Worm (Caenorhabditis elegans) whole organism, early embryonic: Measurements from ENCODE around the gene Y43E12A.2.
A peak's percentile ranks its signal among the peaks of the same experiment; 100 is the strongest.

ENCODE experiments used
- B0310.2 ChIP-seq: sonication (generic microtip); optimal IDR thresholded peaks from 2 replicates; lab custom pipeline; 2016; ENCODE audit warnings: mild to moderate bottlenecking, missing genetic modification characterization, missing compliant biosample characterization
- F13C5.2 ChIP-seq: sonication (generic microtip); optimal IDR thresholded peaks from 2 replicates; lab custom pipeline; 2017; ENCODE audit warnings: mild to moderate bottlenecking, missing genetic modification characterization, inconsistent platforms, missing compliant biosample characterization
- aly-1 ChIP-seq: sonication (generic microtip); optimal IDR thresholded peaks from 2 replicates; lab custom pipeline; 2016; ENCODE audit warnings: missing genetic modification characterization, missing compliant biosample characterization
- ama-1 ChIP-seq: fragments of 150-350 bp; optimal IDR thresholded peaks from 2 replicates; lab custom pipeline; 2014
- ceh-13 ChIP-seq: fragments of 200-800 bp; sonication (Bioruptor generic); optimal IDR thresholded peaks from 2 replicates; lab custom pipeline; 2018; ENCODE audit warnings: mild to moderate bottlenecking, missing genetic modification characterization, missing compliant biosample characterization
- ceh-36 ChIP-seq: sonication (generic microtip); optimal IDR thresholded peaks from 2 replicates; lab custom pipeline; 2016; ENCODE audit warnings: missing genetic modification characterization, inconsistent platforms, missing compliant biosample characterization
- ets-7 ChIP-seq: sonication (generic microtip); optimal IDR thresholded peaks from 2 replicates; lab custom pipeline; 2016; ENCODE audit warnings: missing genotype, missing genetic modification characterization, missing compliant biosample characterization
- flt-1 ChIP-seq: fragments of 200-800 bp; sonication (Bioruptor generic); IDR thresholded peaks from 2 replicates; pipeline ENCODE4 v1.3.6; 2022; ENCODE audit warnings: missing genetic modification characterization, missing compliant biosample characterization
- hmbx-1 ChIP-seq: sonication (generic microtip); optimal IDR thresholded peaks from 2 replicates; lab custom pipeline; 2016; ENCODE audit warnings: mild to moderate bottlenecking, missing genetic modification characterization, missing compliant biosample characterization
- hmg-4 ChIP-seq: fragments of 200-800 bp; sonication (Bioruptor generic); optimal IDR thresholded peaks from 2 replicates; lab custom pipeline; 2018; ENCODE audit warnings: mild to moderate bottlenecking, missing genetic modification characterization, missing compliant biosample characterization
- hnd-1 ChIP-seq: sonication (generic microtip); optimal IDR thresholded peaks from 2 replicates; lab custom pipeline; 2016; ENCODE audit warnings: missing genetic modification characterization, missing compliant biosample characterization
- pes-1 ChIP-seq: fragments of 200-800 bp; sonication (Bioruptor generic); IDR thresholded peaks from 2 replicates; pipeline ENCODE4 v1.3.6; 2022; ENCODE audit warnings: missing genetic modification reagents, missing genetic modification characterization, missing compliant biosample characterization
- scrt-1 ChIP-seq: fragments of 200-800 bp; sonication (Bioruptor generic); IDR thresholded peaks from 2 replicates; pipeline ENCODE4 v1.3.6; 2022; ENCODE audit warnings: missing genetic modification characterization, missing compliant biosample characterization
- sea-1 ChIP-seq: fragments of 200-800 bp; sonication (Bioruptor generic); conservative IDR thresholded peaks from 2 replicates; pipeline ENCODE4 v1.3.6; 2022; ENCODE audit warnings: missing genetic modification characterization, missing compliant biosample characterization
- tbx-11 ChIP-seq: fragments of 200-800 bp; sonication (Bioruptor generic); IDR thresholded peaks from 2 replicates; pipeline ENCODE4 v1.3.6; 2022; ENCODE audit warnings: missing genetic modification characterization, missing compliant biosample characterization
- tbx-37 ChIP-seq: fragments of 200-800 bp; sonication (Bioruptor generic); conservative IDR thresholded peaks from 2 replicates; pipeline ENCODE4 v1.3.6; 2022; ENCODE audit warnings: missing genetic modification reagents, missing genetic modification characterization, missing compliant biosample characterization
- tra-4 ChIP-seq: sonication (generic microtip); optimal IDR thresholded peaks from 2 replicates; lab custom pipeline; 2017; ENCODE audit warnings: missing genetic modification characterization, missing compliant biosample characterization

The Y43E12A.2 gene

ce11 chrIV:11008255-11008654 is 26.4 kb downstream of the Y43E12A.2 start:
- no peak for TF ChIP-seq sea-1 (GFP tag; lab: Robert Waterston, UW)
- no peak for TF ChIP-seq pes-1 (GFP tag; lab: Robert Waterston, UW)
- TF ChIP-seq hnd-1 = no peak
- no peak for TF ChIP-seq F13C5.2 (tag; lab: Kevin White, UChicago)
- no peak for TF ChIP-seq scrt-1 (GFP tag; lab: Robert Waterston, UW)
- TF ChIP-seq B0310.2 (tag; lab: Kevin White, UChicago) = no peak
- no peak for TF ChIP-seq ceh-13 (GFP tag; lab: Kevin White, UChicago)
- TF ChIP-seq hmg-4 (GFP tag; lab: Kevin White, UChicago) = no peak
- TF ChIP-seq ets-7 (tag; lab: Kevin White, UChicago) = no peak
- TF ChIP-seq tbx-11 (GFP tag; lab: Robert Waterston, UW) = no peak
- no peak for TF ChIP-seq tbx-37 (GFP tag; lab: Robert Waterston, UW)
- TF ChIP-seq ama-1 = no peak
- no peak for TF ChIP-seq tra-4 (tag; lab: Kevin White, UChicago)
- no peak for TF ChIP-seq flt-1 (GFP tag; lab: Robert Waterston, UW)
- TF ChIP-seq ceh-36 (tag; lab: Kevin White, UChicago) = no peak
- no peak for TF ChIP-seq aly-1 (tag; lab: Kevin White, UChicago)
- TF ChIP-seq hmbx-1 (tag; lab: Kevin White, UChicago) = no peak

DNA sequence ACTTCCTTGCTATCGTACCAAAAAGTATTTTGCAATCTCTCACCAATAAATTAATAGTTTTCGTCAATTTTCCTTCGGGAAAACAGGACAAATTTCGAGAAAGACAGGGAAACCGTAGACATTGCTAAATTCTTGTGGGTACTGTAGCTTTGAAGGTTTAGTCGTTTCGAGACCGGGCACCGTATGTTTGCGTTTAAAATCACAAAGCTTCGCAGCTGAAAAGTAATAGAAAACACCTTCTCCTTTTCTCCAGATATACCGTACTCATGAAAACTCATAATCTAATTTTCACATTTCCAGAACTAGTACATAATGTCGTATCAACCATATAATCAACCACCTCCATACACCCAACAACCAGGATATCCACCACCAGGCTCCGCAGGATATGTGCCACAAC is 27.1 kb downstream of the Y43E12A.2 start, which contains the start of gene F13H10.6:
Gene F13H10.6 (plus strand): TSS at position 301 of the 400 bp plus-strand sequence.
- TF ChIP-seq B0310.2 (tag; lab: Kevin White, UChicago) (no peak), ceh-13 (GFP tag; lab: Kevin White, UChicago) (no peak), flt-1 (GFP tag; lab: Robert Waterston, UW) (no peak), aly-1 (tag; lab: Kevin White, UChicago) (no peak), pes-1 (GFP tag; lab: Robert Waterston, UW) (no peak), sea-1 (GFP tag; lab: Robert Waterston, UW) (no peak)

DNA sequence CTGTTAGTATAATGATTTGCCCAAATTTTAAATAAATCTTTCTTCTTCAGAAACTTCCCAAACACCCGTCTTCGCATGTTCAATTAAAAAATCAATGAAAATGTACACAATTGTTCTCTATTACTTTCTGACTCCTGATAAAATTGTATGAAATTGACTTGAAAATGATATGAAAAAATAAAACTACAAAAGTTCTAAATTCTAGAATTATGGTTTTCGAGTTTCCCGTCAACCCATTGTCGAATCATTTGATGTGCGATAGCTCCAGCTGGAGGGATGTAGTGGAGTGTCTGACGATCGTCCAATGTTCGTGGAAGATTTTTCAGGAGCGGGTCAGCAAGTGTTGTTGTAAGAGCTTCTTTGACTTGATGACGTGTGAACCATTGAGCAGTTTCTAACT is 28.1 kb downstream of the Y43E12A.2 start:
- TF ChIP-seq hnd-1 = no peak
- no peak for TF ChIP-seq ets-7 (tag; lab: Kevin White, UChicago)
- no peak for TF ChIP-seq B0310.2 (tag; lab: Kevin White, UChicago)
- TF ChIP-seq pes-1 (GFP tag; lab: Robert Waterston, UW) = no peak
- no peak for TF ChIP-seq scrt-1 (GFP tag; lab: Robert Waterston, UW)
- no peak for TF ChIP-seq hmbx-1 (tag; lab: Kevin White, UChicago)

- TF ChIP-seq hmg-4 (GFP tag; lab: Kevin White, UChicago) (no peak), sea-1 (GFP tag; lab: Robert Waterston, UW) (no peak), ama-1 (no peak), hnd-1 (no peak), ceh-36 (tag; lab: Kevin White, UChicago) (no peak)
Observed at ce11 chrIV:11011920-11012319, 30.1 kb downstream of the Y43E12A.2 start, which contains the start of gene ndx-9. Gene ndx-9 (minus strand): TSS chrIV:11012020.

- no peak for TF ChIP-seq ets-7 (tag; lab: Kevin White, UChicago)
Observed at ce11 chrIV:11015881-11016280, 34.0 kb downstream of the Y43E12A.2 start, which contains the start of gene F13H10.3. Gene F13H10.3 (minus strand): TSS chrIV:11015953.

DNA sequence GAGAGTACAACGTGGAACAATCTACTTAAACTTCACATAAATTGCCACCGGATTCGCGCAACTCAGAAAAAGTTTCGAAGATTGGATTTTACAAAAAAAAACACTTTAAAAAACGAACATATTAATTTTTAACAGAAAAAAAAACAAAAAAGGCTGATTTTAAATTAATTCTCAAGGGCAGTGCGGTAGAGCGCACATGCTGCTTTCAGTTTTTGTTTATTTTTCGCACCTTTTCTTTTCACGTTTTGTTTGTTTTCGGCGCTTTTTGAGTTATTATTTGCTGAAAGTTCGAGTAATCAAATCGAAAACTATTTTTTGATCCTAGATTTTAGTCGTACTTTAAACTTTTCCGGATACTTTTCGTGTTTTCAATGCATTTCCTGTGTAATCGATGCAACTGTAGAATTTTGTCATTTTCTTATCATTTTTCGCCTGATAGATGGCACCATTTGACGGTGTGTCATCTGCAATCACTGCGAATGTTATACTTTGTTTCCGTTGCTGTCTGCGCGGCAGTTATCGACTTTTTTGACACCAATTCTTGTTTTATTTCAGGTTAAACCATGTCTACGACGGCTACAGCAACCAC is 38.2 kb downstream of the Y43E12A.2 start, which contains the start of gene F13H10.8:
Gene F13H10.8 (plus strand): TSS at position 556 of the 589 bp plus-strand sequence.
- peak; percentile 12 for TF ChIP-seq F13C5.2 (tag; lab: Kevin White, UChicago)
- TF ChIP-seq ama-1 = no peak

- TF ChIP-seq scrt-1 (GFP tag; lab: Robert Waterston, UW) = no peak
- TF ChIP-seq tbx-37 (GFP tag; lab: Robert Waterston, UW) = no peak
- no peak for TF ChIP-seq ama-1
- no peak for TF ChIP-seq flt-1 (GFP tag; lab: Robert Waterston, UW)
- TF ChIP-seq tra-4 (tag; lab: Kevin White, UChicago) = no peak
- TF ChIP-seq ceh-13 (GFP tag; lab: Kevin White, UChicago) = no peak
- TF ChIP-seq ceh-36 (tag; lab: Kevin White, UChicago) = no peak
- no peak for TF ChIP-seq aly-1 (tag; lab: Kevin White, UChicago)
- TF ChIP-seq F13C5.2 (tag; lab: Kevin White, UChicago) = no peak
- no peak for TF ChIP-seq sea-1 (GFP tag; lab: Robert Waterston, UW)
- TF ChIP-seq ets-7 (tag; lab: Kevin White, UChicago) = no peak
- no peak for TF ChIP-seq hmg-4 (GFP tag; lab: Kevin White, UChicago)
- no peak for TF ChIP-seq hnd-1
- no peak for TF ChIP-seq tbx-11 (GFP tag; lab: Robert Waterston, UW)
- no peak for TF ChIP-seq pes-1 (GFP tag; lab: Robert Waterston, UW)
- TF ChIP-seq hmbx-1 (tag; lab: Kevin White, UChicago) = no peak
- TF ChIP-seq B0310.2 (tag; lab: Kevin White, UChicago) = no peak
Observed at ce11 chrIV:11021512-11022268, 39.8 kb downstream of the Y43E12A.2 start, which contains the start of gene mogs-1. Gene mogs-1 (minus strand): TSS chrIV:11021928.
